Fruit fly (Drosophila melanogaster) whole organism, embryonic: Measurements from ENCODE around the gene Mur2B.
A peak's percentile ranks its signal among the peaks of the same experiment; 100 is the strongest.

ENCODE experiments used
- Asciz ChIP-seq: fragments of 200-800 bp; sonication (Bioruptor generic); optimal IDR thresholded peaks from 2 replicates; lab custom pipeline; 2017; ENCODE audit warnings: missing biosample characterization, mild to moderate bottlenecking, missing genetic modification characterization, missing genetic modification reagents
- CG11504 ChIP-seq: fragments of 200-800 bp; sonication (Bioruptor generic); optimal IDR thresholded peaks from 3 replicates; lab custom pipeline; 2019; ENCODE audit warnings: missing biosample characterization, mild to moderate bottlenecking, missing genetic modification characterization, moderate library complexity
- CG11695 ChIP-seq: fragments of 200-800 bp; sonication (Bioruptor generic); IDR thresholded peaks from 3 replicates; pipeline ENCODE4 v1.3.6; 2022; ENCODE audit warnings: missing biosample characterization, missing genetic modification characterization
- CG11696 ChIP-seq: fragments of 200-800 bp; sonication (Bioruptor generic); IDR thresholded peaks from 2 replicates; pipeline ENCODE4 v1.3.6; 2022; ENCODE audit warnings: missing biosample characterization, missing genetic modification characterization
- CG18599 ChIP-seq: fragments of 200-800 bp; sonication (Bioruptor generic); optimal IDR thresholded peaks from 3 replicates; lab custom pipeline; 2017; ENCODE audit warnings: missing biosample characterization, missing genetic modification characterization, mild to moderate bottlenecking, moderate library complexity, missing genetic modification reagents
- CG18619 ChIP-seq: fragments of 200-800 bp; sonication (Bioruptor generic); optimal IDR thresholded peaks from 3 replicates; lab custom pipeline; 2017; ENCODE audit warnings: missing biosample characterization, mild to moderate bottlenecking, missing genetic modification characterization
- CG2678 ChIP-seq: fragments of 200-800 bp; sonication (Bioruptor generic); optimal IDR thresholded peaks from 3 replicates; lab custom pipeline; 2019; ENCODE audit warnings: missing biosample characterization, mild to moderate bottlenecking, missing genetic modification characterization, moderate library complexity
- CG42726 ChIP-seq: fragments of 200-800 bp; sonication (Bioruptor generic); IDR thresholded peaks from 2 replicates; pipeline ENCODE4 v1.3.6; 2022; ENCODE audit warnings: missing biosample characterization, missing genetic modification characterization; ENCODE audit not compliant: partially characterized antibody
- CG4617 ChIP-seq: fragments of 200-800 bp; sonication (Bioruptor generic); optimal IDR thresholded peaks from 3 replicates; lab custom pipeline; 2016; ENCODE audit warnings: missing biosample characterization, missing genetic modification characterization, borderline replicate concordance
- CG7556 ChIP-seq: fragments of 200-800 bp; sonication (Bioruptor generic); optimal IDR thresholded peaks from 2 replicates; lab custom pipeline; 2017; ENCODE audit warnings: missing biosample characterization, mild to moderate bottlenecking, missing genetic modification characterization
- CG7745 ChIP-seq: fragments of 200-800 bp; sonication (Bioruptor generic); optimal IDR thresholded peaks from 2 replicates; lab custom pipeline; 2018; ENCODE audit warnings: missing biosample characterization, mild to moderate bottlenecking, missing genetic modification characterization, moderate library complexity
- CG9727 ChIP-seq: fragments of 200-800 bp; sonication (Bioruptor generic); optimal IDR thresholded peaks from 3 replicates; lab custom pipeline; 2017; ENCODE audit warnings: missing biosample characterization, mild to moderate bottlenecking, missing genetic modification characterization
- Ets65A ChIP-seq: fragments of 200-800 bp; sonication (Bioruptor generic); peaks from one replicate; lab custom pipeline; 2016; ENCODE audit warnings: missing biosample characterization, missing genetic modification characterization
- HLHmδ ChIP-seq: fragments of 200-800 bp; sonication (Bioruptor generic); optimal IDR thresholded peaks from 2 replicates; lab custom pipeline; 2018; ENCODE audit warnings: missing biosample characterization, mild to moderate bottlenecking, missing genetic modification characterization, moderate library complexity
- Hmr ChIP-seq: fragments of 200-800 bp; sonication (Bioruptor generic); optimal IDR thresholded peaks from 3 replicates; lab custom pipeline; 2017; ENCODE audit warnings: mild to moderate bottlenecking, missing biosample characterization, missing genetic modification reagents, missing genetic modification characterization
- Hr51 ChIP-seq, 2 experiments: fragments of 200-800 bp; sonication (Bioruptor generic); optimal IDR thresholded peaks; 2 replicates in 1 of 2; 3 replicates in 1 of 2; lab custom pipeline; 2016 to 2018; ENCODE audit warnings: missing biosample characterization in 2 of 2, missing genetic modification characterization in 2 of 2, mild to moderate bottlenecking in 1 of 2, moderate library complexity in 1 of 2
- Hr78 ChIP-seq, 2 experiments: fragments of 200-800 bp in 1 of 2; fragments of >200 bp in 1 of 2; sonication (Bioruptor generic) in 1 of 2; optimal IDR thresholded peaks; 2 replicates each; lab custom pipeline; 2017 to 2019; ENCODE audit warnings: missing biosample characterization in 2 of 2, missing genetic modification characterization in 2 of 2, mild to moderate bottlenecking in 1 of 2, moderate library complexity in 1 of 2
- Meics ChIP-seq: fragments of 200-800 bp; sonication (Bioruptor generic); optimal IDR thresholded peaks from 2 replicates; lab custom pipeline; 2017; ENCODE audit warnings: missing biosample characterization, mild to moderate bottlenecking, missing genetic modification characterization
- Nf-YA ChIP-seq: fragments of 200-800 bp; sonication (Bioruptor generic); IDR thresholded peaks from 2 replicates; pipeline ENCODE4 v1.3.6; 2022; ENCODE audit warnings: missing biosample characterization, missing genetic modification characterization
- abd-A ChIP-seq: fragments of 200-800 bp; sonication (Bioruptor generic); optimal IDR thresholded peaks from 3 replicates; lab custom pipeline; 2019; ENCODE audit warnings: missing biosample characterization, mild to moderate bottlenecking, missing genetic modification characterization, moderate library complexity
- bcd ChIP-seq: fragments of 200-800 bp; sonication (Bioruptor generic); optimal IDR thresholded peaks from 2 replicates; lab custom pipeline; 2017; ENCODE audit warnings: missing biosample characterization, mild to moderate bottlenecking, missing genetic modification characterization
- bigmax ChIP-seq: fragments of 200-800 bp; sonication (Bioruptor generic); optimal IDR thresholded peaks from 2 replicates; lab custom pipeline; 2018; ENCODE audit warnings: missing biosample characterization, mild to moderate bottlenecking, missing genetic modification characterization
- caup ChIP-seq: fragments of 200-800 bp; sonication (Bioruptor generic); optimal IDR thresholded peaks from 3 replicates; lab custom pipeline; 2017; ENCODE audit warnings: missing biosample characterization, mild to moderate bottlenecking, missing genetic modification characterization, moderate library complexity; ENCODE audit not compliant: severe bottlenecking
- cg ChIP-seq: fragments of 200-800 bp; sonication (Bioruptor generic); optimal IDR thresholded peaks from 3 replicates; lab custom pipeline; 2019; ENCODE audit warnings: missing biosample characterization, mild to moderate bottlenecking, missing genetic modification characterization, moderate library complexity
- chn ChIP-seq: fragments of 200-800 bp; sonication (Bioruptor generic); optimal IDR thresholded peaks from 2 replicates; lab custom pipeline; 2016; ENCODE audit warnings: missing biosample characterization, missing genetic modification characterization
- corto ChIP-seq: fragments of 200-800 bp; sonication (Bioruptor generic); optimal IDR thresholded peaks from 2 replicates; lab custom pipeline; 2016; ENCODE audit warnings: missing biosample characterization, mild to moderate bottlenecking, missing genetic modification characterization, moderate library complexity
- cwo ChIP-seq: fragments of 200-800 bp; sonication (Bioruptor generic); optimal IDR thresholded peaks from 3 replicates; lab custom pipeline; 2017; ENCODE audit warnings: missing biosample characterization, missing genetic modification characterization, mild to moderate bottlenecking, moderate library complexity, missing genetic modification reagents
- dmrt11E ChIP-seq: fragments of 200-800 bp; sonication (Bioruptor generic); optimal IDR thresholded peaks from 3 replicates; lab custom pipeline; 2018; ENCODE audit warnings: missing biosample characterization, mild to moderate bottlenecking, missing genetic modification characterization, moderate library complexity
- dmrt99B ChIP-seq: fragments of 200-800 bp; sonication (Bioruptor generic); optimal IDR thresholded peaks from 2 replicates; lab custom pipeline; 2018; ENCODE audit warnings: missing biosample characterization, mild to moderate bottlenecking, missing genetic modification characterization, moderate library complexity
- exex ChIP-seq: fragments of 200-800 bp; sonication (Bioruptor generic); optimal IDR thresholded peaks from 4 replicates; lab custom pipeline; 2018; ENCODE audit warnings: missing biosample characterization, mild to moderate bottlenecking, missing genetic modification characterization, moderate library complexity
- fd102C ChIP-seq: fragments of 200-800 bp; sonication (Bioruptor generic); optimal IDR thresholded peaks from 2 replicates; lab custom pipeline; 2018; ENCODE audit warnings: missing biosample characterization, mild to moderate bottlenecking, missing genetic modification characterization, moderate library complexity
- gcm ChIP-seq: fragments of 200-800 bp; sonication (Bioruptor generic); optimal IDR thresholded peaks from 2 replicates; lab custom pipeline; 2019; ENCODE audit warnings: missing biosample characterization, mild to moderate bottlenecking, missing genetic modification characterization, moderate library complexity
- lab ChIP-seq: fragments of 200-800 bp; sonication (Bioruptor generic); optimal IDR thresholded peaks from 3 replicates; lab custom pipeline; 2017; ENCODE audit warnings: missing biosample characterization, missing genetic modification characterization, mild to moderate bottlenecking, moderate library complexity, missing genetic modification reagents
- nom ChIP-seq: fragments of 200-800 bp; sonication (Bioruptor generic); optimal IDR thresholded peaks from 2 replicates; lab custom pipeline; 2017; ENCODE audit warnings: missing biosample characterization, missing genetic modification characterization, mild to moderate bottlenecking, moderate library complexity, missing genetic modification reagents
- odd ChIP-seq: fragments of 200-800 bp; sonication (Bioruptor generic); optimal IDR thresholded peaks from 2 replicates; lab custom pipeline; 2017; ENCODE audit warnings: missing biosample characterization, mild to moderate bottlenecking, missing genetic modification characterization
- row ChIP-seq: fragments of 200-800 bp; sonication (Bioruptor generic); IDR thresholded peaks from 3 replicates; pipeline ENCODE4 v1.3.6; 2022; ENCODE audit warnings: missing biosample characterization, missing genetic modification characterization
- sens ChIP-seq: fragments of 200-800 bp; sonication (Bioruptor generic); peaks from one replicate; lab custom pipeline; 2016; ENCODE audit warnings: missing biosample characterization, missing genetic modification characterization
- slou ChIP-seq: fragments of 200-800 bp; sonication (Bioruptor generic); optimal IDR thresholded peaks from 3 replicates; lab custom pipeline; 2016; ENCODE audit warnings: missing biosample characterization, missing genetic modification characterization
- stc ChIP-seq: fragments of 200-800 bp; sonication (Bioruptor generic); IDR thresholded peaks from 2 replicates; pipeline ENCODE4 v1.3.6; 2022; ENCODE audit warnings: missing biosample characterization, missing genetic modification characterization
- wor ChIP-seq: fragments of 200-800 bp; sonication (Bioruptor generic); IDR thresholded peaks from 2 replicates; pipeline ENCODE4 v1.3.6; 2022; ENCODE audit warnings: missing biosample characterization, missing genetic modification characterization
- zen2 ChIP-seq: fragments of 200-800 bp; sonication (Bioruptor generic); IDR thresholded peaks from 3 replicates; pipeline ENCODE4 v1.3.6; 2022; ENCODE audit warnings: missing biosample characterization, missing genetic modification characterization; ENCODE audit not compliant: partially characterized antibody

The Mur2B gene

dm6 chrX:1668688-1669087, at the start of gene Mur2B:
TSS of gene Mur2B (minus strand) at chrX:1668788.
- no peak for TF ChIP-seq stc (GFP tag; lab: Robert Waterston, UW)
- TF ChIP-seq HLHmδ (GFP tag; lab: Kevin White, UChicago), result no peak
- no peak for TF ChIP-seq Asciz (GFP tag; lab: Kevin White, UChicago)
- TF ChIP-seq Hr78 (GFP tag; optimal IDR thresholded peaks at IDR 0.05; lab: Kevin White, UChicago), result no peak
- no peak for TF ChIP-seq odd (GFP tag; lab: Kevin White, UChicago)
- TF ChIP-seq bigmax (GFP tag; lab: Kevin White, UChicago), result no peak
- TF ChIP-seq Nf-YA (GFP tag; lab: Robert Waterston, UW), result 0 out of 2 replicates have a peak, but pooled peaks have one; percentile 7
- peak; percentile 27 for TF ChIP-seq nom (GFP tag; lab: Kevin White, UChicago)
- no peak for TF ChIP-seq gcm (GFP tag; lab: Kevin White, UChicago)
- no peak for TF ChIP-seq CG4617 (GFP tag; lab: Kevin White, UChicago)

dm6 chrX:1714874-1715273, 46.3 kb upstream of the Mur2B start:
- TF ChIP-seq CG11695 (no peak), fd102C (GFP tag; lab: Kevin White, UChicago) (no peak), Ets65A (peak; percentile 39), CG11504 (no peak), exex (tag; lab: Kevin White, UChicago) (no peak), CG42726 (GFP tag; lab: Robert Waterston, UW) (no peak), caup (GFP tag; lab: Kevin White, UChicago) (no peak)

dm6 chrX:1710082-1710481, 41.5 kb upstream of the Mur2B start, which contains the start of gene CG3795:
TSS of gene CG3795 (minus strand) at chrX:1710182.
- TF ChIP-seq CG18619 (GFP tag; lab: Kevin White, UChicago), result no peak
- no peak for TF ChIP-seq slou (GFP tag; lab: Kevin White, UChicago)
- TF ChIP-seq abd-A (tag; lab: Kevin White, UChicago), result no peak
- no peak for TF ChIP-seq wor (GFP tag; lab: Robert Waterston, UW)

dm6 chrX:1705929-1706328, 37.3 kb upstream of the Mur2B start:
- TF ChIP-seq zen2 (no peak), dmrt11E (tag; lab: Kevin White, UChicago) (no peak), Hr51 (GFP tag; optimal IDR thresholded peaks at IDR 0.05; lab: Kevin White, UChicago) (peak in 1 of 2 experiments; percentile 16), lab (GFP tag; lab: Kevin White, UChicago) (peak; percentile 6), CG9727 (peak; percentile 5), sens (GFP tag; lab: Kevin White, UChicago) (peak; percentile 53), CG11695 (0 out of 3 replicates have a peak, but pooled peaks have one; percentile 33), CG11696 (GFP tag; lab: Robert Waterston, UW) (0 out of 2 replicates have a peak, but pooled peaks have one; percentile 40), dmrt99B (tag; lab: Kevin White, UChicago) (peak; percentile 6), CG7556 (GFP tag; lab: Kevin White, UChicago) (peak; percentile 23), row (GFP tag; lab: Robert Waterston, UW) (peak; percentile 51), cwo (GFP tag; lab: Kevin White, UChicago) (peak; percentile 8), bcd (GFP tag; lab: Kevin White, UChicago) (no peak), CG11504 (peak; percentile 33), corto (no peak), cg (GFP tag; lab: Kevin White, UChicago) (peak; percentile 15), Meics (peak; percentile 21), Hmr (peak; percentile 3), CG2678 (tag; lab: Kevin White, UChicago) (peak; percentile 44), chn (no peak), CG18599 (GFP tag; lab: Kevin White, UChicago) (peak; percentile 73), CG7745 (tag; lab: Kevin White, UChicago) (no peak)
